Fruit fly (Drosophila melanogaster): ENCODE data around the gene CG2747.
A peak's percentile ranks its signal among the peaks of the same experiment; 100 is the strongest.
"Not testable (repeated sequence)": the region's sequence is repeated elsewhere in the genome, so short reads cannot be mapped to it uniquely, and the experiment has no call there.

The CG2747 gene

dm6 chr3R:8030151-8030899 is at the start of gene CG2747, which contains the start of gene CG10903:
Gene CG2747, minus strand, starts transcription at chr3R:8030790.
Gene CG10903, plus strand, starts transcription at chr3R:8030411.
- no peak for TF ChIP-seq pan (optimal IDR thresholded peaks at IDR 0.05)
- no peak for TF ChIP-seq CG8478 (optimal IDR thresholded peaks at IDR 0.05)
- no peak for TF ChIP-seq usp (GFP tag; optimal IDR thresholded peaks at IDR 0.05)
- TF ChIP-seq psq (optimal IDR thresholded peaks at IDR 0.05), result no peak
- TF ChIP-seq EcR (GFP tag; optimal IDR thresholded peaks at IDR 0.05), result no peak
- no peak for TF ChIP-seq Dll (optimal IDR thresholded peaks at IDR 0.05)

DNA sequence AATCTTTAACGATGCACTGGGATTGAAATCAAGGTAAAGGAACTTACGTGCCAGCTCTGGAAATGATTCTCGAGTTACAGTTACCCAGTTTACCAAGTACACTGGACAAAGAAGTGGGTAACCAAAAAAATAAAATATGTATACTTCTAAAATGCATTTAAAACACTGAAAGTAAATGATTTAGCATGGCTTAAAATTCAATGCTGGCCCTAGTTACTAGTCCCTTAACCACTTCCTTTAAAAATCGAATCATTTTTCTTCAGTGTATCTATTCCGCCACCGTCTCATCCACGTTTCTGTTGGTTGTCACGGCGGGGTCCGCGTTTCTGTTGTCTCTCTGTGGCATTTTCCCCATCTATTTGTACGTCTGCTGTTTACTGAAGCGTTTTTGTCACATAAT is 42.0 kb upstream of the CG2747 start:
- TF ChIP-seq usp (GFP tag; optimal IDR thresholded peaks at IDR 0.05) (no peak), CG8478 (optimal IDR thresholded peaks at IDR 0.05) (no peak), pan (optimal IDR thresholded peaks at IDR 0.05) (no peak), Dll (optimal IDR thresholded peaks at IDR 0.05) (no peak), psq (optimal IDR thresholded peaks at IDR 0.05) (no peak), EcR (GFP tag; optimal IDR thresholded peaks at IDR 0.05) (no peak)

DNA sequence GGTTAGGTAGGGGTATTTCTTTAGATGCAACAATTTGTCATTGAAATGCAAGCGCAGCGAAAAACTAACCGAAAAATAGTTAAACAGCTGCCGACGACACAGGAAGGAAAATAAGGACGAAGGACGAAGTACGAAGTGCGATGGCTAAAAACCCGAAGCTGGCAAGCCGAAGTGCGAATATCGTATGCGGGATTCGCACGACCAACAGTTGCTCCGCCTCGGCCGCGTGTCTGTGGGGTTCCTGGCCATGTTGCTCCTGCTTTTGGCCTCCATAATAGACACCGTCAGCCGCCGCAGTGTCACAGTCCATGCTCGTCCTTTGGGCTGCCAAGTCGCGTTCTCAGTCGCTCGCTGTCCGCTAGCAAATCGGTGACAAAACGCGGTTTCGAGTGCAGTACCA is 28.4 kb upstream of the CG2747 start, which contains the start of gene mAChR-B:
Gene mAChR-B (plus strand): TSS at position 301 of the 400 bp plus-strand sequence.
- TF ChIP-seq pan (optimal IDR thresholded peaks at IDR 0.05) (no peak), EcR (GFP tag; optimal IDR thresholded peaks at IDR 0.05) (no peak), psq (optimal IDR thresholded peaks at IDR 0.05) (no peak), CG8478 (optimal IDR thresholded peaks at IDR 0.05) (no peak), Dll (optimal IDR thresholded peaks at IDR 0.05) (no peak), usp (GFP tag; optimal IDR thresholded peaks at IDR 0.05) (no peak)

DNA sequence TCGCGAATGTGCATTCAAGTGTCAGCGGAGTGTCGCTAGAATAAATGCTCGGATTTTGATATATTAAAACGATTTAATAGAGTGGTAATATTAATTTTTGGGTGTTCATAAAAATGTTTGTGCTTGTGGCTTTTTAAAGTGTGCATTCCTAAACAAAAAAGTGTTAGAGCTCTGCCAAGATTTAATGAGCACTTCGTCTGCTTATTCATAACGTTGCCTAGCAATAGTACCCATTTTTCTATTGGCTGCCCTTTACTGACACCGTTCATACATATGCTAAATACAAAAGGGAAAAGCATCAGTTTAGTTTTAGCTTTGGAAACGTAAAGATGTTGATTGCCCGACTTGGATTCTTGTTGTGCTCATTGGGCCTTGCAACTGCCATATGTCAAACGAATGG is 18.8 kb upstream of the CG2747 start, which contains the start of gene CG43061:
Gene CG43061 (plus strand): TSS at position 301 of the 400 bp plus-strand sequence.
- not testable (repeated sequence) for TF ChIP-seq usp (GFP tag; optimal IDR thresholded peaks at IDR 0.05); psq (optimal IDR thresholded peaks at IDR 0.05); Dll (optimal IDR thresholded peaks at IDR 0.05)

DNA sequence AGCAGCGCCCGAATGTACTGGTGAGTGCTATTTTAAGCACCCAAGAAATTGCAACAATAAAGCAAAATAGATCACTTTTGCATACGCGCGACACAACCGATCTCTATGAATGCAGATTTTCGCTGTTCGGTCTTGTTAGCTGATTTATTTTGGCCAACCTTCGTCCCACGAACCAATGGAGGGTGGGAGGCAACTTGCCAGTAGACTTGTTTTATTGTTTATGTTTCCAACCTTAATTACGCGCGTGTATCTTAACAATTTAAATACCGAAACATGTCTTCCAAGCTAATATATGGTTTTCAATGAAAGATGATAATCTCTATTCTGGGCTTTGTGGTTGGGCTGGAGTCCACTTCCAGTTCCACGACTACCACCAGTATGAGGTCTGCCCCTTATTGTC is 18.3 kb upstream of the CG2747 start, which contains the start of gene CG43618:
Gene CG43618 (plus strand): TSS at position 301 of the 400 bp plus-strand sequence.
- TF ChIP-seq CG8478 (optimal IDR thresholded peaks at IDR 0.05); pan (optimal IDR thresholded peaks at IDR 0.05); usp (GFP tag; optimal IDR thresholded peaks at IDR 0.05): not testable (repeated sequence)

dm6 chr3R:8040843-8041242 is 10.3 kb upstream of the CG2747 start, which contains the start of gene CG43060:
Gene CG43060, plus strand, starts transcription at chr3R:8041224.
- TF ChIP-seq EcR (GFP tag; optimal IDR thresholded peaks at IDR 0.05) (no peak), pan (optimal IDR thresholded peaks at IDR 0.05) (no peak), CG8478 (optimal IDR thresholded peaks at IDR 0.05) (no peak), usp (GFP tag; optimal IDR thresholded peaks at IDR 0.05) (no peak), Dll (optimal IDR thresholded peaks at IDR 0.05) (no peak), psq (optimal IDR thresholded peaks at IDR 0.05) (no peak)

- no peak for TF ChIP-seq EcR (GFP tag; optimal IDR thresholded peaks at IDR 0.05)
- TF ChIP-seq psq (optimal IDR thresholded peaks at IDR 0.05), result no peak
- TF ChIP-seq CG8478 (optimal IDR thresholded peaks at IDR 0.05), result no peak
- no peak for TF ChIP-seq Dll (optimal IDR thresholded peaks at IDR 0.05)
- no peak for TF ChIP-seq usp (GFP tag; optimal IDR thresholded peaks at IDR 0.05)
- no peak for TF ChIP-seq pan (optimal IDR thresholded peaks at IDR 0.05)
Observed at dm6 chr3R:8038927-8039326, 8.3 kb upstream of the CG2747 start.

DNA sequence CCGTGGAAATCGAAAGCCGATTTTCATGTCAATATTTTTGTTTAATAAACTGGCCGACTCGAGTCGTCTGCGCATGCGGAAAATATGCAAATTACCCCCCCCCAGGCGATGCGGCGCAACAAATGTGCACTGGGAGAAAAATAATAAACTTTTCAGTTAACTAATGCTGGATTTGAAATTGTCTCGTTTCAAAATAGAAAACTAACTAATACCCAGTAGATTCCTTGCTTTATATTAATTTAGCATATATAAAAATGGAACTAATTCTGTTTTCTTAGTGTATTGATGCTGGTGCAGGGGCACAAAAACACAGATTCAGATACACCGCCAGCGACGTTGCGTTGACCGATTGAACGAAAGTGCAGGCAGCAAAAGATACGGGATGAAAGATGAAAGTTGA is 7.3 kb upstream of the CG2747 start:
- no peak for TF ChIP-seq CG8478 (optimal IDR thresholded peaks at IDR 0.05)
- TF ChIP-seq pan (optimal IDR thresholded peaks at IDR 0.05), result no peak
- TF ChIP-seq EcR (GFP tag; optimal IDR thresholded peaks at IDR 0.05), result no peak
- TF ChIP-seq usp (GFP tag; optimal IDR thresholded peaks at IDR 0.05), result no peak
- no peak for TF ChIP-seq Dll (optimal IDR thresholded peaks at IDR 0.05)
- TF ChIP-seq psq (optimal IDR thresholded peaks at IDR 0.05), result no peak

- TF ChIP-seq psq (optimal IDR thresholded peaks at IDR 0.05) (no peak), Dll (optimal IDR thresholded peaks at IDR 0.05) (no peak), CG8478 (optimal IDR thresholded peaks at IDR 0.05) (no peak), EcR (GFP tag; optimal IDR thresholded peaks at IDR 0.05) (no peak), usp (GFP tag; optimal IDR thresholded peaks at IDR 0.05) (no peak), pan (optimal IDR thresholded peaks at IDR 0.05) (no peak)
Observed at dm6 chr3R:8032923-8033478, 2.4 kb upstream of the CG2747 start, which contains the start of the genes CG11035 and unc-45. Gene CG11035, minus strand, starts transcription at chr3R:8033009. Gene unc-45, plus strand, starts transcription at chr3R:8033301.

DNA sequence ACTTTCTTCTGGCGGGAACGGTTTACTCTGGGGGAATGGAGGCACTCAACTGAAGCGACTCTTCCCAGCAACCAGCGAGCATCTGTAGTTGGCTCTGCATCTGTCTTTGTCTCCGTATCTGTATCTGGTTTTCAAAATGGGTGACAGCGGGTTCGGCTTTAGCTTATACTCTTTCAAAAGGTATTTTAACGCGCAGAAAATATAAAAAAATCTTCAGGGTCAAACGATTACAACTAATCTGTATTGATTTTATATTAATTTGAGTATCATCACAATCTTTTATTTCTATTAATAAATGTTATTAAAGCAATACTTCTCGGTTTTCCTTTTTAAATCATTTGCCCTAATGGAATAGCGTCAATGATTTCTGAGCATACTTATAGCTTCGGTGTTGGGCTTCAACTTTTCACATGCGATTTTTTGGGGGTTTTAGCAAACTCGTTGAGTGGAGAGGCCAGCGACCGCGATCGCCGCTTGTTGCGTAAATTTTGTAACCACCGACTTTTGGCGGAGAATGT is 1.0 kb downstream of the CG2747 start, which contains the start of gene ImpE3:
Gene ImpE3 (minus strand): TSS at position 51 of the 518 bp plus-strand sequence.
- no peak for TF ChIP-seq EcR (GFP tag; optimal IDR thresholded peaks at IDR 0.05)
- TF ChIP-seq psq (optimal IDR thresholded peaks at IDR 0.05), result no peak
- TF ChIP-seq CG8478 (optimal IDR thresholded peaks at IDR 0.05), result no peak
- TF ChIP-seq pan (optimal IDR thresholded peaks at IDR 0.05), result no peak
- no peak for TF ChIP-seq usp (GFP tag; optimal IDR thresholded peaks at IDR 0.05)
- TF ChIP-seq Dll (optimal IDR thresholded peaks at IDR 0.05), result no peak

dm6 chr3R:8027203-8027688 is 3.3 kb downstream of the CG2747 start:
- TF ChIP-seq Dll (optimal IDR thresholded peaks at IDR 0.05), result peak; percentile 63
- TF ChIP-seq CG8478 (optimal IDR thresholded peaks at IDR 0.05), result no peak

- TF ChIP-seq Dll (optimal IDR thresholded peaks at IDR 0.05), result no peak
- no peak for TF ChIP-seq psq (optimal IDR thresholded peaks at IDR 0.05)
- TF ChIP-seq CG8478 (optimal IDR thresholded peaks at IDR 0.05), result no peak
- TF ChIP-seq EcR (GFP tag; optimal IDR thresholded peaks at IDR 0.05), result no peak
- no peak for TF ChIP-seq usp (GFP tag; optimal IDR thresholded peaks at IDR 0.05)
- no peak for TF ChIP-seq pan (optimal IDR thresholded peaks at IDR 0.05)
Observed at dm6 chr3R:8026515-8026914, 4.1 kb downstream of the CG2747 start.

Data from whole organism.